Fruit fly (Drosophila melanogaster) whole organism, embryonic: ENCODE measurements around the gene DCTN6-p27.

ENCODE experiments used
- CG18011 ChIP-seq: fragments of 200-800 bp; sonication (Bioruptor generic); optimal IDR thresholded peaks from 2 replicates; lab custom pipeline; 2017; ENCODE audit warnings: missing biosample characterization, missing genetic modification characterization, mild to moderate bottlenecking, moderate library complexity, missing genotype
- Dbx ChIP-seq: fragments of 200-800 bp; sonication (Bioruptor generic); IDR thresholded peaks from 3 replicates; pipeline ENCODE4 v1.3.6; 2022; ENCODE audit warnings: missing biosample characterization, missing genetic modification characterization
- Oli ChIP-seq: fragments of 200-800 bp; sonication (Bioruptor generic); optimal IDR thresholded peaks from 2 replicates; lab custom pipeline; 2018; ENCODE audit warnings: missing biosample characterization, mild to moderate bottlenecking, missing genetic modification characterization, moderate library complexity
- Ptx1 ChIP-seq: fragments of 200-800 bp; sonication (Bioruptor generic); IDR thresholded peaks from 2 replicates; pipeline ENCODE4 v1.3.6; 2022; ENCODE audit warnings: missing biosample characterization, missing genetic modification characterization
- ac ChIP-seq: fragments of 200-800 bp; sonication (Bioruptor generic); optimal IDR thresholded peaks from 3 replicates; lab custom pipeline; 2017; ENCODE audit warnings: missing biosample characterization, mild to moderate bottlenecking, missing genetic modification characterization
- ash1 ChIP-seq: fragments of 200-800 bp; sonication (Bioruptor generic); optimal IDR thresholded peaks from 2 replicates; lab custom pipeline; 2018; ENCODE audit warnings: missing biosample characterization, mild to moderate bottlenecking, missing genetic modification characterization
- cato ChIP-seq: fragments of 200-800 bp; sonication (Bioruptor generic); optimal IDR thresholded peaks from 2 replicates; lab custom pipeline; 2016; ENCODE audit warnings: missing biosample characterization, missing genetic modification characterization, borderline replicate concordance
- h ChIP-seq: fragments of >200 bp; optimal IDR thresholded peaks from 2 replicates; lab custom pipeline; 2017
- pros ChIP-seq: fragments of 200-800 bp; sonication (Bioruptor generic); optimal IDR thresholded peaks from 3 replicates; lab custom pipeline; 2019; ENCODE audit warnings: missing biosample characterization, mild to moderate bottlenecking, missing genetic modification characterization, moderate library complexity

dm6 chr2L:19181153-19181892 lies 49.2 kb downstream of the DCTN6-p27 start, which contains the start of gene CG17568:
- no peak for TF ChIP-seq cato (GFP tag; lab: Kevin White, UChicago)
- TF ChIP-seq CG18011 (GFP tag; lab: Kevin White, UChicago): no peak
- no peak for TF ChIP-seq Oli (tag; lab: Kevin White, UChicago)
- no peak for TF ChIP-seq Dbx
- no peak for TF ChIP-seq ac (GFP tag; lab: Kevin White, UChicago)
- no peak for TF ChIP-seq h (lab: Kevin White, UChicago)
- TF ChIP-seq ash1 (GFP tag; lab: Kevin White, UChicago): no peak
- no peak for TF ChIP-seq Ptx1 (GFP tag; lab: Robert Waterston, UW)
- TF ChIP-seq pros (GFP tag; lab: Kevin White, UChicago): peak; percentile 11
